Worm (Caenorhabditis elegans) whole organism, L4/young adult: ENCODE data around the gene algn-9.

Experiments
- W03F9.2 ChIP-seq: fragments of 150-350 bp; optimal IDR thresholded peaks from 2 replicates; lab custom pipeline; 2014; ENCODE audit warnings: missing biosample characterization, missing genetic modification characterization
- dao-5 ChIP-seq: sonication (generic microtip); optimal IDR thresholded peaks from 2 replicates; lab custom pipeline; 2016; ENCODE audit warnings: missing genotype, missing genetic modification characterization, moderate library complexity, missing compliant biosample characterization
- him-1 ChIP-seq: sonication (generic microtip); optimal IDR thresholded peaks from 2 replicates; lab custom pipeline; 2016; ENCODE audit warnings: missing genotype, missing genetic modification reagents, missing genetic modification characterization, missing compliant biosample characterization

DNA sequence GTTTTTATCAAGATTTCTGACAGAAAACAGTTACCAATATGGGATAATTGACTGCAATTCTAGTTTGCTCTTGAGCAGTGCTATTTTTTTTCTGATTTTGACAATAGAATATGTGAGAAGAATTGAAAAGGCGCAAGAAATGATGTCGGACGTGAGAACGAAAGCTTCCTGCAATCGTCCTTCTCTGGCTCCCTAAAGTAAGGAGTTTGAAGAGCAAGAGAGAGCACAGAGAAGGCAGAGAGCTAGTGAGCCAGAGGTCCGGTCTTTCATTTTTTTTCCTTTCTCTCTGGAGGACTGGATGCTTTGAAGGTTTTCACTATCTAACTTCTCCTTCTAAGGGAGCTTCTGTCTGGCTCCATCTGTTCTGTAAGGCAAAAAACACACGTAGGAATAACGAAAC is 34.0 kb upstream of the algn-9 start:
- TF ChIP-seq dao-5 (tag; lab: Kevin White, UChicago) (no peak), him-1 (tag; lab: Kevin White, UChicago) (no peak), W03F9.2 (tag; lab: Kevin White, UChicago) (no peak)
